Fruit fly (Drosophila melanogaster) whole organism, embryonic: ENCODE measurements around the gene CG33191.

ENCODE experiments used
- Aef1 ChIP-seq: fragments of 200-800 bp; sonication (Bioruptor generic); IDR thresholded peaks from 3 replicates; pipeline ENCODE4 v1.3.6; 2022; ENCODE audit warnings: missing biosample characterization, missing genetic modification characterization
- CG10274 ChIP-seq: fragments of 200-800 bp; sonication (Bioruptor generic); optimal IDR thresholded peaks from 3 replicates; lab custom pipeline; 2017; ENCODE audit warnings: missing biosample characterization, mild to moderate bottlenecking, missing genetic modification characterization
- CG10366 ChIP-seq: fragments of 200-800 bp; sonication (Bioruptor generic); IDR thresholded peaks from 2 replicates; pipeline ENCODE4 v1.3.6; 2022; ENCODE audit warnings: missing biosample characterization, missing genetic modification characterization
- CG11696 ChIP-seq: fragments of 200-800 bp; sonication (Bioruptor generic); IDR thresholded peaks from 2 replicates; pipeline ENCODE4 v1.3.6; 2022; ENCODE audit warnings: missing biosample characterization, missing genetic modification characterization
- CG12071 ChIP-seq: fragments of 200-800 bp; sonication (Bioruptor generic); optimal IDR thresholded peaks from 3 replicates; lab custom pipeline; 2018; ENCODE audit warnings: missing biosample characterization, mild to moderate bottlenecking, missing genetic modification characterization
- CG12104 ChIP-seq: fragments of 200-800 bp; sonication (Bioruptor generic); optimal IDR thresholded peaks from 3 replicates; lab custom pipeline; 2016; ENCODE audit warnings: missing biosample characterization, missing genetic modification characterization
- CG12219 ChIP-seq: fragments of 200-800 bp; sonication (Bioruptor generic); optimal IDR thresholded peaks from 3 replicates; lab custom pipeline; 2018; ENCODE audit warnings: missing biosample characterization, mild to moderate bottlenecking, missing genetic modification characterization
- CG14050 ChIP-seq: fragments of 200-800 bp; sonication (Bioruptor generic); IDR thresholded peaks from 3 replicates; pipeline ENCODE4 v1.3.6; 2022; ENCODE audit warnings: missing biosample characterization, missing genetic modification characterization
- CG15269 ChIP-seq: fragments of 200-800 bp; sonication (Bioruptor generic); optimal IDR thresholded peaks from 2 replicates; lab custom pipeline; 2018; ENCODE audit warnings: missing biosample characterization, mild to moderate bottlenecking, missing genetic modification characterization, moderate library complexity
- CG1602 ChIP-seq: fragments of 200-800 bp; sonication (Bioruptor generic); optimal IDR thresholded peaks from 3 replicates; lab custom pipeline; 2016; ENCODE audit warnings: missing biosample characterization, missing genetic modification characterization
- CG16779 ChIP-seq: fragments of 200-800 bp; sonication (Bioruptor generic); IDR thresholded peaks from 2 replicates; pipeline ENCODE4 v1.3.6; 2022; ENCODE audit warnings: missing biosample characterization, missing genetic modification characterization
- CG17186 ChIP-seq: fragments of 200-800 bp; sonication (Bioruptor generic); optimal IDR thresholded peaks from 3 replicates; lab custom pipeline; 2017; ENCODE audit warnings: missing biosample characterization, missing genetic modification reagents, missing genetic modification characterization
- CG4328 ChIP-seq: fragments of 200-800 bp; sonication (Bioruptor generic); optimal IDR thresholded peaks from 3 replicates; lab custom pipeline; 2017; ENCODE audit warnings: missing biosample characterization, missing genetic modification reagents, missing genetic modification characterization
- CG5953 ChIP-seq: fragments of 200-800 bp; sonication (Bioruptor generic); IDR thresholded peaks from 2 replicates; pipeline ENCODE4 v1.3.6; 2022; ENCODE audit warnings: missing biosample characterization, missing genetic modification characterization
- CG7839 ChIP-seq: fragments of 200-800 bp; sonication (Bioruptor generic); optimal IDR thresholded peaks from 3 replicates; lab custom pipeline; 2018; ENCODE audit warnings: missing biosample characterization, mild to moderate bottlenecking, missing genetic modification characterization, moderate library complexity
- CG9437 ChIP-seq: fragments of 200-800 bp; sonication (Bioruptor generic); optimal IDR thresholded peaks from 2 replicates; lab custom pipeline; 2018; ENCODE audit warnings: missing biosample characterization, mild to moderate bottlenecking, missing genetic modification characterization
- CHES-1-like ChIP-seq: fragments of 200-800 bp; sonication (Bioruptor generic); optimal IDR thresholded peaks from 2 replicates; lab custom pipeline; 2016; ENCODE audit warnings: missing biosample characterization, missing genetic modification characterization
- Camta ChIP-seq: fragments of 200-800 bp; sonication (Bioruptor generic); optimal IDR thresholded peaks from 2 replicates; lab custom pipeline; 2016; ENCODE audit warnings: missing biosample characterization, missing genetic modification characterization
- D ChIP-seq, 2 experiments: fragments of 200-800 bp in 1 of 2; fragments of >200 bp in 1 of 2; sonication (Bioruptor generic) in 1 of 2; optimal IDR thresholded peaks; 2 replicates in 1 of 2; 3 replicates in 1 of 2; lab custom pipeline; 2017; ENCODE audit warnings: mild to moderate bottlenecking in 1 of 2, missing biosample characterization in 1 of 2, missing genetic modification characterization in 1 of 2, missing genetic modification reagents in 1 of 2
- Dip2 ChIP-seq: fragments of 200-800 bp; sonication (Bioruptor generic); IDR thresholded peaks from 2 replicates; pipeline ENCODE4 v1.3.6; 2022; ENCODE audit warnings: missing biosample characterization, missing genetic modification characterization
- Doc2 ChIP-seq: fragments of 200-800 bp; sonication (Bioruptor generic); IDR thresholded peaks from 2 replicates; pipeline ENCODE4 v1.3.6; 2022; ENCODE audit warnings: missing biosample characterization, missing genetic modification characterization
- Doc3 ChIP-seq: fragments of 200-800 bp; sonication (Bioruptor generic); IDR thresholded peaks from 3 replicates; pipeline ENCODE4 v1.3.6; 2022; ENCODE audit warnings: missing biosample characterization, missing genetic modification characterization; ENCODE audit not compliant: partially characterized antibody
- HmgD ChIP-seq: fragments of 200-800 bp; sonication (Bioruptor generic); optimal IDR thresholded peaks from 3 replicates; lab custom pipeline; 2016; ENCODE audit warnings: missing biosample characterization, missing genetic modification characterization
- Kr ChIP-seq: fragments of 200-800 bp; sonication (Bioruptor generic); optimal IDR thresholded peaks from 2 replicates; lab custom pipeline; 2017; ENCODE audit warnings: missing biosample characterization, mild to moderate bottlenecking, missing genetic modification characterization
- MTF-1 ChIP-seq: fragments of 200-800 bp; sonication (Bioruptor generic); optimal IDR thresholded peaks from 2 replicates; lab custom pipeline; 2018; ENCODE audit warnings: missing biosample characterization, mild to moderate bottlenecking, missing genetic modification characterization, borderline replicate concordance
- NK7.1 ChIP-seq: fragments of 200-800 bp; sonication (Bioruptor generic); optimal IDR thresholded peaks from 3 replicates; lab custom pipeline; 2016; ENCODE audit warnings: missing biosample characterization, missing genetic modification characterization
- Opbp ChIP-seq: fragments of 200-800 bp; sonication (Bioruptor generic); IDR thresholded peaks from 3 replicates; pipeline ENCODE4 v1.3.6; 2022; ENCODE audit warnings: missing biosample characterization, missing genetic modification characterization; ENCODE audit not compliant: partially characterized antibody
- Optix ChIP-seq: fragments of 200-800 bp; sonication (Bioruptor generic); IDR thresholded peaks from 3 replicates; pipeline ENCODE4 v1.3.6; 2022; ENCODE audit warnings: missing biosample characterization, missing genetic modification characterization
- Spps ChIP-seq: fragments of 200-800 bp; sonication (Bioruptor generic); optimal IDR thresholded peaks from 2 replicates; lab custom pipeline; 2018; ENCODE audit warnings: missing biosample characterization, mild to moderate bottlenecking, missing genetic modification characterization
- Ssrp ChIP-seq: fragments of 200-800 bp; sonication (Bioruptor generic); optimal IDR thresholded peaks from 2 replicates; lab custom pipeline; 2018; ENCODE audit warnings: missing biosample characterization, mild to moderate bottlenecking, missing genetic modification characterization, moderate library complexity
- Stat92E ChIP-seq, 3 experiments: fragments of >200 bp in 2 of 3; fragments of 200-800 bp in 1 of 3; sonication (Bioruptor generic) in 1 of 3; optimal IDR thresholded peaks; 2 replicates each; lab custom pipeline; 2017 to 2019; ENCODE audit warnings: missing biosample characterization in 3 of 3, missing genetic modification characterization in 3 of 3, mild to moderate bottlenecking in 1 of 3, moderate library complexity in 1 of 3
- Trl ChIP-seq, 3 experiments: fragments of >200 bp in 2 of 3; fragments of 200-800 bp in 1 of 3; sonication (Bioruptor generic) in 1 of 3; optimal IDR thresholded peaks; 2 replicates in 1 of 3; 3 replicates in 2 of 3; lab custom pipeline; 2016 to 2017; ENCODE audit warnings: missing biosample characterization in 1 of 3, missing genetic modification characterization in 1 of 3
- ase ChIP-seq: fragments of 200-800 bp; sonication (Bioruptor generic); IDR thresholded peaks from 3 replicates; pipeline ENCODE4 v1.3.6; 2022; ENCODE audit warnings: missing biosample characterization, missing genetic modification characterization
- ash1 ChIP-seq: fragments of 200-800 bp; sonication (Bioruptor generic); optimal IDR thresholded peaks from 2 replicates; lab custom pipeline; 2018; ENCODE audit warnings: missing biosample characterization, mild to moderate bottlenecking, missing genetic modification characterization
- az2 ChIP-seq: fragments of 200-800 bp; sonication (Bioruptor generic); optimal IDR thresholded peaks from 3 replicates; lab custom pipeline; 2016; ENCODE audit warnings: missing biosample characterization, missing genetic modification characterization
- dimm ChIP-seq: fragments of 200-800 bp; sonication (Bioruptor generic); IDR thresholded peaks from 2 replicates; pipeline ENCODE4 v1.3.6; 2022; ENCODE audit warnings: missing biosample characterization, missing genetic modification characterization
- dmrt11E ChIP-seq: fragments of 200-800 bp; sonication (Bioruptor generic); optimal IDR thresholded peaks from 3 replicates; lab custom pipeline; 2018; ENCODE audit warnings: missing biosample characterization, mild to moderate bottlenecking, missing genetic modification characterization, moderate library complexity
- ewg ChIP-seq: fragments of 200-800 bp; sonication (Bioruptor generic); optimal IDR thresholded peaks from 3 replicates; lab custom pipeline; 2017; ENCODE audit warnings: mild to moderate bottlenecking, missing biosample characterization, missing genetic modification reagents, missing genetic modification characterization
- fd102C ChIP-seq: fragments of 200-800 bp; sonication (Bioruptor generic); optimal IDR thresholded peaks from 2 replicates; lab custom pipeline; 2018; ENCODE audit warnings: missing biosample characterization, mild to moderate bottlenecking, missing genetic modification characterization, moderate library complexity
- gem ChIP-seq: fragments of 200-800 bp; sonication (Bioruptor generic); optimal IDR thresholded peaks from 2 replicates; lab custom pipeline; 2019; ENCODE audit warnings: missing biosample characterization, mild to moderate bottlenecking, missing genetic modification characterization, moderate library complexity
- hb ChIP-seq: fragments of 200-800 bp; sonication (Bioruptor generic); IDR thresholded peaks from 3 replicates; pipeline ENCODE4 v1.3.6; 2022; ENCODE audit warnings: missing biosample characterization, missing genetic modification characterization; ENCODE audit not compliant: partially characterized antibody
- ind ChIP-seq: fragments of 200-800 bp; sonication (Bioruptor generic); optimal IDR thresholded peaks from 3 replicates; lab custom pipeline; 2016; ENCODE audit warnings: missing biosample characterization, missing genetic modification characterization
- kni ChIP-seq: fragments of 200-800 bp; sonication (Bioruptor generic); optimal IDR thresholded peaks from 3 replicates; lab custom pipeline; 2017; ENCODE audit warnings: mild to moderate bottlenecking, missing biosample characterization, missing genetic modification reagents, missing genetic modification characterization
- nom ChIP-seq: fragments of 200-800 bp; sonication (Bioruptor generic); optimal IDR thresholded peaks from 2 replicates; lab custom pipeline; 2017; ENCODE audit warnings: missing biosample characterization, missing genetic modification characterization, mild to moderate bottlenecking, moderate library complexity, missing genetic modification reagents
- org-1 ChIP-seq: fragments of 200-800 bp; sonication (Bioruptor generic); optimal IDR thresholded peaks from 2 replicates; lab custom pipeline; 2017; ENCODE audit warnings: missing biosample characterization, missing genetic modification characterization
- sima ChIP-seq: fragments of 200-800 bp; sonication (Bioruptor generic); optimal IDR thresholded peaks from 2 replicates; lab custom pipeline; 2016; ENCODE audit warnings: missing biosample characterization, missing genetic modification characterization
- stc ChIP-seq: fragments of 200-800 bp; sonication (Bioruptor generic); IDR thresholded peaks from 2 replicates; pipeline ENCODE4 v1.3.6; 2022; ENCODE audit warnings: missing biosample characterization, missing genetic modification characterization
- tio ChIP-seq: fragments of 200-800 bp; sonication (Bioruptor generic); optimal IDR thresholded peaks from 2 replicates; lab custom pipeline; 2017; ENCODE audit warnings: missing biosample characterization, missing genetic modification characterization, inconsistent platforms
- tna ChIP-seq: fragments of 200-800 bp; sonication (Bioruptor generic); IDR thresholded peaks from 2 replicates; pipeline ENCODE4 v1.3.6; 2022; ENCODE audit warnings: missing biosample characterization, missing genetic modification characterization; ENCODE audit not compliant: partially characterized antibody

The CG33191 gene

dm6 chr3R:8746354-8746753, 33.4 kb downstream of the CG33191 start (continued):
- TF ChIP-seq Ssrp (peak; percentile 72), Dip2 (GFP tag; lab: Robert Waterston, UW) (no peak), Opbp (GFP tag; lab: Robert Waterston, UW) (no peak), tna (no peak), Aef1 (GFP tag; lab: Robert Waterston, UW) (no peak), nom (GFP tag; lab: Kevin White, UChicago) (no peak), CG11696 (0 out of 2 replicates have a peak, but pooled peaks have one; percentile 44), CG12104 (GFP tag; lab: Kevin White, UChicago) (peak; percentile 39), CG17186 (GFP tag; lab: Kevin White, UChicago) (no peak), az2 (GFP tag; lab: Kevin White, UChicago) (peak; percentile 66), CG15269 (tag; lab: Kevin White, UChicago) (peak; percentile 43), CG10274 (GFP tag; lab: Kevin White, UChicago) (no peak), org-1 (GFP tag; lab: Kevin White, UChicago) (peak; percentile 49), MTF-1 (GFP tag; lab: Kevin White, UChicago) (peak; percentile 47), Doc2 (no peak), Trl (optimal IDR thresholded peaks at IDR 0.05; lab: Kevin White, UChicago) (no peak), Trl (GFP tag; optimal IDR thresholded peaks at IDR 0.05; lab: Kevin White, UChicago) (no peak), dmrt11E (tag; lab: Kevin White, UChicago) (peak; percentile 71), CG14050 (peak; percentile 37; the same call in 1 of the 3 replicates), CG1602 (GFP tag; lab: Kevin White, UChicago) (peak; percentile 45), CHES-1-like (GFP tag; lab: Kevin White, UChicago) (no peak), gem (tag; lab: Kevin White, UChicago) (peak; percentile 84), CG5953 (GFP tag; lab: Robert Waterston, UW) (no peak; the same call in 1 of the 2 replicates), CG10366 (0 out of 2 replicates have a peak, but pooled peaks have one; percentile 21), ind (GFP tag; lab: Kevin White, UChicago) (peak; percentile 54), Kr (GFP tag; lab: Kevin White, UChicago) (no peak), Doc3 (GFP tag; lab: Robert Waterston, UW) (no peak), CG12219 (peak; percentile 15), Optix (GFP tag; lab: Robert Waterston, UW) (no peak), hb (GFP tag; lab: Robert Waterston, UW) (no peak), CG4328 (GFP tag; lab: Kevin White, UChicago) (no peak), CG7839 (tag; lab: Kevin White, UChicago) (peak; percentile 65), CG12071 (GFP tag; lab: Kevin White, UChicago) (no peak), sima (GFP tag; lab: Kevin White, UChicago) (no peak), Spps (peak; percentile 64), ase (peak; percentile 48; the same call in 1 of the 3 replicates), CG9437 (GFP tag; lab: Kevin White, UChicago) (no peak), ewg (peak; percentile 33), fd102C (peak; percentile 25), Stat92E (GFP tag; optimal IDR thresholded peaks at IDR 0.05; lab: Kevin White, UChicago) (no peak), dimm (GFP tag; lab: Robert Waterston, UW) (0 out of 2 replicates have a peak, but pooled peaks have one; percentile 28), kni (GFP tag; lab: Kevin White, UChicago) (no peak), tio (GFP tag; lab: Kevin White, UChicago) (peak; percentile 44), Camta (GFP tag; lab: Kevin White, UChicago) (peak; percentile 45), CG16779 (GFP tag; lab: Robert Waterston, UW) (no peak), ash1 (GFP tag; lab: Kevin White, UChicago) (no peak), HmgD (no peak), stc (GFP tag; lab: Robert Waterston, UW) (peak; percentile 72), D (optimal IDR thresholded peaks at IDR 0.05; lab: Kevin White, UChicago) (no peak), D (GFP tag; optimal IDR thresholded peaks at IDR 0.05; lab: Kevin White, UChicago) (peak; percentile 38), NK7.1 (GFP tag; lab: Kevin White, UChicago) (peak; percentile 23)
